Worm (Caenorhabditis elegans): ENCODE results near the gene srlf-33.

srlf-33 gene

DNA sequence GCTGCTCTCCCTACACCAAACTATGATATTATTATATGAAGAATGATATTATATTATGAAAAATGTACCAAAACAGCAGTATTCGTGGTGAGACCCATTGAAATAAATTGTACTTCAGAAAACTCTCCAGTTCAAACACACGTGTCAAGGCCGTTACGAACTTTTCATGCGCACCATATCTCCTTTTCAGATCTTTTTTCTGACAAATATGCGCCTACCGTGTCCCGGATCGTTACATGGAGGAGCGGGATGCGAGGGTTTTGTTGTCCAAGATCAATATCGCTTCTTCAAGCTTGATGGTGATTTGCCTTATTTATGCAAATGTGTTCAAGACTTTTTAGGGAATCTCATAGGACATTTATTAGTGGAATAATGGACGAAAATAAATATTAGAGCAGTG is 21.6 kb downstream of the srlf-33 start:
- no peak for TF ChIP-seq unc-42 (tag; optimal IDR thresholded peaks at IDR 0.05)
- TF ChIP-seq elt-4 (tag; optimal IDR thresholded peaks at IDR 0.05) = no peak
- TF ChIP-seq C38D4.7 (GFP tag; optimal IDR thresholded peaks at IDR 0.05) = no peak
- no peak for TF ChIP-seq ceh-31 (tag; optimal IDR thresholded peaks at IDR 0.05)
- no peak for TF ChIP-seq ref-2 (tag; optimal IDR thresholded peaks at IDR 0.05)

DNA sequence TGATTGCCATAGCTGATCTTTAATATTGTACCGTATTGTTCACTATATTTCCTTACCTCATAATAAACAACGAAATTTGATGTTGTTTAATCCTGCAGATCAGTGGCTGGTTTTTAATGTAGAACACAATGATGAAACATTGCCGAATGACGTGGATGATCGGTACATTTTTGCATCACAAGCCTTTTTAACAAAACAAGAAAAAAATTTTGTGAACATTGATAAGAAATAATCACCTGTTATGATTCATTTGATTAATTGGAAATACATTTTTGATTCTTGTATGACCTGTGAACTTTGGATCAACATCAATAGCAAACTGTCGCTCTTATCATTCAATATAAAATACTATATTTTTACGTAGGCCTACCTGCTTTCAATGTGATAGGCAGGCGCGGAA is 22.4 kb downstream of the srlf-33 start:
- no peak for TF ChIP-seq pros-1 (tag; optimal IDR thresholded peaks at IDR 0.05)
- no peak for TF ChIP-seq unc-42 (tag; optimal IDR thresholded peaks at IDR 0.05)
- no peak for TF ChIP-seq nhr-232 (tag; optimal IDR thresholded peaks at IDR 0.05)
- TF ChIP-seq hlh-15 (tag; optimal IDR thresholded peaks at IDR 0.05) = no peak
- TF ChIP-seq fkh-10 (GFP tag; optimal IDR thresholded peaks at IDR 0.05) = no peak
- no peak for TF ChIP-seq hlh-8 (tag; optimal IDR thresholded peaks at IDR 0.05)
- TF ChIP-seq sdc-2 (tag; optimal IDR thresholded peaks at IDR 0.05) = no peak
- no peak for TF ChIP-seq pqm-1 (tag; optimal IDR thresholded peaks at IDR 0.05)
- no peak for TF ChIP-seq dve-1 (tag; optimal IDR thresholded peaks at IDR 0.05)
- no peak for TF ChIP-seq ceh-45 (GFP tag; IDR thresholded peaks at IDR 0.05)
- no peak for TF ChIP-seq tbx-2 (tag; optimal IDR thresholded peaks at IDR 0.05)
- TF ChIP-seq pag-3 (tag; optimal IDR thresholded peaks at IDR 0.05; ENCODE audit: borderline replicate concordance) = no peak

DNA sequence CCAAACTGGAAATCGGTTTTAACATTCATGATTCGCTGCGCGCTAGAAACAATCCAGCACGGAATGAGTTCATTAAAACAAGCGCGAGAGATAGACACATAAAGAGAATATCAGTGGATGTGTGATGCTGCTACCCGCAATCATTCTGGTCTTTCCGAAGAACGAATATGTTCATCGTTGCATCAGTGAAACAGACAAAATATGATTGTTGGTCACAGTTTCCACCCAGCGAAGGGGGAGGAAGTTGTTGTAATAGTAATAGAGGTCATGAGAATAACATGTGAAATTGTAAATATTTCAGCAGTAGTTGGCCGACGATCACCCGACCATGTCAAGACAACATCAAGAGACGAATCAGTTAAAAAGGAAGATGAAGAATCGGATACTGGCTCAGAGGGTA is 24.0 kb downstream of the srlf-33 start:
- TF ChIP-seq dmd-4 (tag; optimal IDR thresholded peaks at IDR 0.05; ENCODE audit: borderline replicate concordance) (no peak), fkh-6 (tag; optimal IDR thresholded peaks at IDR 0.05) (no peak), ref-2 (tag; optimal IDR thresholded peaks at IDR 0.05) (no peak), pha-2 (tag; optimal IDR thresholded peaks at IDR 0.05) (no peak), ceh-9 (tag; optimal IDR thresholded peaks at IDR 0.05) (no peak), pros-1 (tag; optimal IDR thresholded peaks at IDR 0.05) (no peak), pha-4 (tag; optimal IDR thresholded peaks at IDR 0.05) (no peak), ceh-34 (tag; optimal IDR thresholded peaks at IDR 0.05) (no peak), K09A11.1 (tag; optimal IDR thresholded peaks at IDR 0.05; ENCODE audit: insufficient read depth) (no peak), ttx-3 (tag; optimal IDR thresholded peaks at IDR 0.05) (no peak), pqm-1 (tag; optimal IDR thresholded peaks at IDR 0.05) (no peak), ceh-18 (tag; optimal IDR thresholded peaks at IDR 0.05) (no peak), ceh-30 (tag; optimal IDR thresholded peaks at IDR 0.05) (no peak), ahr-1 (tag; optimal IDR thresholded peaks at IDR 0.05) (no peak), ceh-31 (tag; optimal IDR thresholded peaks at IDR 0.05) (no peak), nhr-232 (tag; optimal IDR thresholded peaks at IDR 0.05) (no peak), madf-2 (tag; optimal IDR thresholded peaks at IDR 0.05) (no peak)

DNA sequence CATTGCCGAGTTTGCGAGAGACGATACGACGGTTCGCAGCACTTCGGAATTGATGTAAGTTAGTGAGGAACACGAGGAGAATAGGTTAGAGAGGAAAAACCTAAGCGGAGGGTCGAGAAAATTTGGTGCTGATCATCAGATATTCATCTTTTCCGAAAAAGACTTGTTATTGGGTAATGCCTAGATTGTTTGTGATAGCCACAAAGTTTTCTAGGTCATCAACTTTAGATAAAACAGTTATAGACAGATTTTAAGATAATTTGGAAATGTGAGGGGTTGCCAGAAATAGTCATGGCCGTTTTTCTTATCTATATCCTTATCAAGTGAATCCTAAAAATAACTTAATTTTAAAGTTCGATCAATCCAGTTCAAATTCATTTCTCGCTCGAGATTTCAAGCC is 24.8 kb downstream of the srlf-33 start:
- TF ChIP-seq eyg-1 (tag; optimal IDR thresholded peaks at IDR 0.05) = no peak
- TF ChIP-seq odd-2 (tag; optimal IDR thresholded peaks at IDR 0.05) = no peak
- no peak for TF ChIP-seq pha-4 (tag; optimal IDR thresholded peaks at IDR 0.05)
- no peak for TF ChIP-seq T23F11.4 (GFP tag; optimal IDR thresholded peaks at IDR 0.05)
- TF ChIP-seq nfya-1 (tag; optimal IDR thresholded peaks at IDR 0.05) = no peak
- no peak for TF ChIP-seq nhr-232 (tag; optimal IDR thresholded peaks at IDR 0.05)
- no peak for TF ChIP-seq pros-1 (tag; optimal IDR thresholded peaks at IDR 0.05)
- TF ChIP-seq K02D7.2 (tag; optimal IDR thresholded peaks at IDR 0.05) = no peak
- TF ChIP-seq sdc-2 (tag; optimal IDR thresholded peaks at IDR 0.05) = no peak
- no peak for TF ChIP-seq pha-2 (tag; optimal IDR thresholded peaks at IDR 0.05)
- no peak for TF ChIP-seq mec-3 (tag; optimal IDR thresholded peaks at IDR 0.05; ENCODE audit: borderline replicate concordance)
- TF ChIP-seq hlh-6 (tag; optimal IDR thresholded peaks at IDR 0.05) = no peak
- TF ChIP-seq ceh-48 (tag; optimal IDR thresholded peaks at IDR 0.05) = no peak
- no peak for TF ChIP-seq fkh-6 (tag; optimal IDR thresholded peaks at IDR 0.05)
- no peak for TF ChIP-seq npax-4 (tag; optimal IDR thresholded peaks at IDR 0.05)
